Worm (Caenorhabditis elegans): Measurements from ENCODE around the gene hsp-17.

ce11 chrV:8387056-8387455 lies 1.3 kb upstream of the hsp-17 start, which contains the start of gene gcy-7:
- TF ChIP-seq hif-1 (tag; optimal IDR thresholded peaks at IDR 0.05) (no peak), nhr-10 (tag; optimal IDR thresholded peaks at IDR 0.05) (no peak), saeg-2 (GFP tag; IDR thresholded peaks at IDR 0.05) (no peak), nhr-111 (GFP tag; optimal IDR thresholded peaks at IDR 0.05) (no peak), lin-38 (GFP tag; IDR thresholded peaks at IDR 0.05) (no peak)

Measured in whole organism, L4 larva.